Worm (Caenorhabditis elegans): Measurements from ENCODE around the gene srh-212.
A peak's percentile ranks its signal among the peaks of the same experiment; 100 is the strongest.

srh-212 gene

ce11 chrV:3585011-3585410 lies 11.9 kb downstream of the srh-212 start:
- TF ChIP-seq sma-3 (GFP tag; optimal IDR thresholded peaks at IDR 0.05) (no peak), ZK546.5 (tag; optimal IDR thresholded peaks at IDR 0.05) (no peak), unc-62 (GFP tag; optimal IDR thresholded peaks at IDR 0.05) (no peak)

ce11 chrV:3583622-3584021 lies 13.3 kb downstream of the srh-212 start:
- TF ChIP-seq mbf-1 (tag; optimal IDR thresholded peaks at IDR 0.05) (no peak), lsy-2 (tag; optimal IDR thresholded peaks at IDR 0.05) (no peak), skn-1 (tag; optimal IDR thresholded peaks at IDR 0.05) (no peak), snpc-4 (tag; optimal IDR thresholded peaks at IDR 0.05) (no peak), nhr-23 (tag; optimal IDR thresholded peaks at IDR 0.05) (no peak), unc-62 (GFP tag; optimal IDR thresholded peaks at IDR 0.05) (no peak), sma-3 (GFP tag; optimal IDR thresholded peaks at IDR 0.05) (no peak), lin-11 (tag; optimal IDR thresholded peaks at IDR 0.05) (no peak), nhr-21 (tag; optimal IDR thresholded peaks at IDR 0.05) (no peak), unc-55 (GFP tag; optimal IDR thresholded peaks at IDR 0.05) (no peak), lin-13 (GFP tag; optimal IDR thresholded peaks at IDR 0.05) (no peak), dmd-4 (tag; optimal IDR thresholded peaks at IDR 0.05) (no peak), lin-39 (tag; optimal IDR thresholded peaks at IDR 0.05) (no peak), Y55F3AM.14 (GFP tag; optimal IDR thresholded peaks at IDR 0.05) (no peak), nhr-25 (tag; optimal IDR thresholded peaks at IDR 0.05) (no peak), ceh-16 (tag; optimal IDR thresholded peaks at IDR 0.05) (no peak), sem-4 (tag; optimal IDR thresholded peaks at IDR 0.05) (no peak)

ce11 chrV:3582671-3583070 lies 14.3 kb downstream of the srh-212 start:
- no peak for TF ChIP-seq snpc-4 (tag; optimal IDR thresholded peaks at IDR 0.05)
- no peak for TF ChIP-seq lsy-2 (tag; optimal IDR thresholded peaks at IDR 0.05)
- no peak for TF ChIP-seq lin-13 (GFP tag; optimal IDR thresholded peaks at IDR 0.05)
- TF ChIP-seq nhr-25 (tag; optimal IDR thresholded peaks at IDR 0.05): no peak
- TF ChIP-seq blmp-1 (tag; optimal IDR thresholded peaks at IDR 0.05; ENCODE audit: insufficient read depth): no peak
- no peak for TF ChIP-seq nhr-237 (tag; optimal IDR thresholded peaks at IDR 0.05)
- TF ChIP-seq crh-2 (tag; optimal IDR thresholded peaks at IDR 0.05): no peak
- no peak for TF ChIP-seq zag-1 (tag; optimal IDR thresholded peaks at IDR 0.05)
- no peak for TF ChIP-seq sem-4 (tag; optimal IDR thresholded peaks at IDR 0.05)
- no peak for TF ChIP-seq peb-1 (tag; optimal IDR thresholded peaks at IDR 0.05)
- no peak for TF ChIP-seq F13H6.1 (tag; optimal IDR thresholded peaks at IDR 0.05)
- no peak for TF ChIP-seq ztf-4 (tag; optimal IDR thresholded peaks at IDR 0.05)

ce11 chrV:3582086-3582485 lies 14.9 kb downstream of the srh-212 start:
- TF ChIP-seq unc-55 (GFP tag; optimal IDR thresholded peaks at IDR 0.05): no peak
- TF ChIP-seq nhr-237 (tag; optimal IDR thresholded peaks at IDR 0.05): no peak
- peak; percentile 21 for TF ChIP-seq sma-9 (GFP tag; optimal IDR thresholded peaks at IDR 0.05)
- no peak for TF ChIP-seq sma-9 (tag; optimal IDR thresholded peaks at IDR 0.05)
- TF ChIP-seq nhr-129 (tag; optimal IDR thresholded peaks at IDR 0.05): no peak
- no peak for TF ChIP-seq elt-3 (tag; optimal IDR thresholded peaks at IDR 0.05)
- no peak for TF ChIP-seq elt-1 (tag; optimal IDR thresholded peaks at IDR 0.05)
- no peak for TF ChIP-seq ZK546.5 (tag; optimal IDR thresholded peaks at IDR 0.05)
- TF ChIP-seq nhr-23 (tag; optimal IDR thresholded peaks at IDR 0.05): no peak

ce11 chrV:3581643-3582042 lies 15.3 kb downstream of the srh-212 start:
- TF ChIP-seq elt-1 (tag; optimal IDR thresholded peaks at IDR 0.05): no peak
- no peak for TF ChIP-seq unc-39 (tag; optimal IDR thresholded peaks at IDR 0.05)
- TF ChIP-seq nhr-11 (tag; optimal IDR thresholded peaks at IDR 0.05): no peak
- TF ChIP-seq skn-1 (tag; optimal IDR thresholded peaks at IDR 0.05): no peak
- no peak for TF ChIP-seq nhr-12 (tag; optimal IDR thresholded peaks at IDR 0.05)
- no peak for TF ChIP-seq lin-39 (tag; optimal IDR thresholded peaks at IDR 0.05)
- TF ChIP-seq crh-2 (tag; optimal IDR thresholded peaks at IDR 0.05): no peak
- no peak for TF ChIP-seq nhr-10 (tag; optimal IDR thresholded peaks at IDR 0.05)
- no peak for TF ChIP-seq zag-1 (tag; optimal IDR thresholded peaks at IDR 0.05)
- no peak for TF ChIP-seq mab-5 (tag; optimal IDR thresholded peaks at IDR 0.05)
- TF ChIP-seq gmeb-1 (tag; optimal IDR thresholded peaks at IDR 0.05): no peak
- TF ChIP-seq lin-11 (tag; optimal IDR thresholded peaks at IDR 0.05): no peak
- no peak for TF ChIP-seq F13H6.1 (tag; optimal IDR thresholded peaks at IDR 0.05)
- TF ChIP-seq ztf-4 (tag; optimal IDR thresholded peaks at IDR 0.05): no peak
- TF ChIP-seq R02D3.7 (tag; optimal IDR thresholded peaks at IDR 0.05): no peak
- no peak for TF ChIP-seq unc-62 (GFP tag; optimal IDR thresholded peaks at IDR 0.05)
- no peak for TF ChIP-seq unc-55 (GFP tag; optimal IDR thresholded peaks at IDR 0.05)

Measured in whole organism, L2 larva.